Worm (Caenorhabditis elegans) whole organism, late embryonic: ENCODE measurements around the gene C23H3.9.

Source experiments
- Y22D7AL.16 ChIP-seq: sonication (generic microtip); optimal IDR thresholded peaks from 2 replicates; lab custom pipeline; 2016; ENCODE audit warnings: missing genetic modification characterization, missing compliant biosample characterization
- ama-1 ChIP-seq: fragments of 150-350 bp; optimal IDR thresholded peaks from 2 replicates; lab custom pipeline; 2014
- ets-4 ChIP-seq: sonication (generic microtip); optimal IDR thresholded peaks from 2 replicates; lab custom pipeline; 2016; ENCODE audit warnings: missing genetic modification characterization, missing compliant biosample characterization
- fkh-10 ChIP-seq: fragments of 150-350 bp; optimal IDR thresholded peaks from 2 replicates; lab custom pipeline; 2014; ENCODE audit warnings: missing biosample characterization, missing genetic modification reagents, missing genetic modification characterization
- fkh-6 ChIP-seq: sonication (generic microtip); optimal IDR thresholded peaks from 2 replicates; lab custom pipeline; 2016; ENCODE audit warnings: missing genetic modification characterization, missing compliant biosample characterization
- hlh-6 ChIP-seq: sonication (generic microtip); optimal IDR thresholded peaks from 2 replicates; lab custom pipeline; 2016; ENCODE audit warnings: missing genotype, missing genetic modification characterization, missing compliant biosample characterization
- lim-6 ChIP-seq: sonication (generic microtip); optimal IDR thresholded peaks from 2 replicates; lab custom pipeline; 2016; ENCODE audit warnings: missing genetic modification characterization, missing compliant biosample characterization
- pha-4 ChIP-seq: fragments of 150-350 bp; optimal IDR thresholded peaks from 2 replicates; lab custom pipeline; 2018; ENCODE audit warnings: missing biosample characterization, missing genetic modification reagents, missing genetic modification characterization
- rnt-1 ChIP-seq: sonication (generic microtip); optimal IDR thresholded peaks from 2 replicates; lab custom pipeline; 2016; ENCODE audit warnings: missing genetic modification characterization, missing compliant biosample characterization
- sox-2 ChIP-seq: fragments of 200-800 bp; sonication (Bioruptor generic); IDR thresholded peaks from 2 replicates; pipeline ENCODE4 v1.3.6; 2022; ENCODE audit warnings: missing genetic modification reagents, missing genetic modification characterization, missing compliant biosample characterization
- sox-4 ChIP-seq: sonication (generic microtip); optimal IDR thresholded peaks from 2 replicates; lab custom pipeline; 2017; ENCODE audit warnings: mild to moderate bottlenecking, missing genetic modification characterization, inconsistent platforms, missing compliant biosample characterization

- TF ChIP-seq fkh-10 (GFP tag; lab: Kevin White, UChicago) (no peak), sox-4 (tag; lab: Kevin White, UChicago) (no peak), Y22D7AL.16 (tag; lab: Kevin White, UChicago) (no peak), lim-6 (tag; lab: Kevin White, UChicago) (no peak), ets-4 (no peak), sox-2 (GFP tag; lab: Robert Waterston, UW) (no peak), fkh-6 (tag; lab: Kevin White, UChicago) (no peak), rnt-1 (tag; lab: Kevin White, UChicago) (no peak), pha-4 (no peak), hlh-6 (tag; lab: Kevin White, UChicago) (no peak), ama-1 (no peak)
Observed at ce11 chrII:31521-31920, 47.5 kb downstream of the C23H3.9 start, which contains the start of the genes F23F1.5 and fbxc-54.
